Fruit fly (Drosophila melanogaster) whole organism, embryonic: Measurements from ENCODE around the gene CG15865.

ENCODE experiments used
- Atf3 ChIP-seq: fragments of 200-800 bp; sonication (Bioruptor generic); optimal IDR thresholded peaks from 3 replicates; lab custom pipeline; 2016; ENCODE audit warnings: missing biosample characterization, missing genetic modification characterization
- Bdp1 ChIP-seq: fragments of 200-800 bp; sonication (Bioruptor generic); optimal IDR thresholded peaks from 3 replicates; lab custom pipeline; 2016; ENCODE audit warnings: missing biosample characterization, missing genetic modification characterization
- BtbVII ChIP-seq: fragments of 200-800 bp; sonication (Bioruptor generic); optimal IDR thresholded peaks from 3 replicates; lab custom pipeline; 2017; ENCODE audit warnings: missing biosample characterization, mild to moderate bottlenecking, missing genetic modification characterization
- C15 ChIP-seq: fragments of 200-800 bp; sonication (Bioruptor generic); IDR thresholded peaks from 3 replicates; pipeline ENCODE4 v1.3.6; 2022; ENCODE audit warnings: missing biosample characterization, missing genetic modification characterization
- CG10366 ChIP-seq: fragments of 200-800 bp; sonication (Bioruptor generic); IDR thresholded peaks from 2 replicates; pipeline ENCODE4 v1.3.6; 2022; ENCODE audit warnings: missing biosample characterization, missing genetic modification characterization
- CG11456 ChIP-seq: fragments of 200-800 bp; sonication (Bioruptor generic); IDR thresholded peaks from 3 replicates; pipeline ENCODE4 v1.3.6; 2022; ENCODE audit warnings: missing biosample characterization, missing genetic modification characterization
- CG12659 ChIP-seq: fragments of 200-800 bp; sonication (Bioruptor generic); optimal IDR thresholded peaks from 3 replicates; lab custom pipeline; 2017; ENCODE audit warnings: mild to moderate bottlenecking, missing biosample characterization, missing genetic modification reagents, missing genetic modification characterization
- CG1602 ChIP-seq: fragments of 200-800 bp; sonication (Bioruptor generic); optimal IDR thresholded peaks from 3 replicates; lab custom pipeline; 2016; ENCODE audit warnings: missing biosample characterization, missing genetic modification characterization
- CG16779 ChIP-seq: fragments of 200-800 bp; sonication (Bioruptor generic); IDR thresholded peaks from 2 replicates; pipeline ENCODE4 v1.3.6; 2022; ENCODE audit warnings: missing biosample characterization, missing genetic modification characterization
- CG18476 ChIP-seq: fragments of 200-800 bp; sonication (Bioruptor generic); optimal IDR thresholded peaks from 2 replicates; lab custom pipeline; 2016; ENCODE audit warnings: missing biosample characterization, mild to moderate bottlenecking, missing genetic modification characterization
- CG2678 ChIP-seq: fragments of 200-800 bp; sonication (Bioruptor generic); optimal IDR thresholded peaks from 3 replicates; lab custom pipeline; 2019; ENCODE audit warnings: missing biosample characterization, mild to moderate bottlenecking, missing genetic modification characterization, moderate library complexity
- CG3281 ChIP-seq: fragments of 200-800 bp; sonication (Bioruptor generic); optimal IDR thresholded peaks from 3 replicates; lab custom pipeline; 2017; ENCODE audit warnings: missing biosample characterization, mild to moderate bottlenecking, missing genetic modification characterization
- CG3838 ChIP-seq: fragments of 200-800 bp; sonication (Bioruptor generic); optimal IDR thresholded peaks from 3 replicates; lab custom pipeline; 2016; ENCODE audit warnings: missing biosample characterization, missing genetic modification characterization
- CG42726 ChIP-seq: fragments of 200-800 bp; sonication (Bioruptor generic); IDR thresholded peaks from 2 replicates; pipeline ENCODE4 v1.3.6; 2022; ENCODE audit warnings: missing biosample characterization, missing genetic modification characterization; ENCODE audit not compliant: partially characterized antibody
- CG6683 ChIP-seq: fragments of 200-800 bp; sonication (Bioruptor generic); optimal IDR thresholded peaks from 2 replicates; lab custom pipeline; 2017; ENCODE audit warnings: missing biosample characterization, mild to moderate bottlenecking, missing genetic modification characterization, missing genetic modification reagents
- CG7357 ChIP-seq: fragments of 200-800 bp; sonication (Bioruptor generic); IDR thresholded peaks from 3 replicates; pipeline ENCODE4 v1.3.6; 2022; ENCODE audit warnings: missing biosample characterization, missing genetic modification characterization
- CG8478 ChIP-seq: fragments of >200 bp; optimal IDR thresholded peaks from 2 replicates; lab custom pipeline; 2018
- CTCF ChIP-seq: fragments of 200-800 bp; sonication (Bioruptor generic); optimal IDR thresholded peaks from 2 replicates; lab custom pipeline; 2017; ENCODE audit warnings: missing biosample characterization, mild to moderate bottlenecking, missing genetic modification characterization, moderate library complexity
- CrebB ChIP-seq: fragments of 200-800 bp; sonication (Bioruptor generic); optimal IDR thresholded peaks from 3 replicates; lab custom pipeline; 2018; ENCODE audit warnings: missing biosample characterization, mild to moderate bottlenecking, missing genetic modification characterization
- D ChIP-seq, 2 experiments: fragments of 200-800 bp in 1 of 2; fragments of >200 bp in 1 of 2; sonication (Bioruptor generic) in 1 of 2; optimal IDR thresholded peaks; 2 replicates in 1 of 2; 3 replicates in 1 of 2; lab custom pipeline; 2017; ENCODE audit warnings: mild to moderate bottlenecking in 1 of 2, missing biosample characterization in 1 of 2, missing genetic modification characterization in 1 of 2, missing genetic modification reagents in 1 of 2
- Dp ChIP-seq: fragments of 200-800 bp; sonication (Bioruptor generic); optimal IDR thresholded peaks from 2 replicates; lab custom pipeline; 2018; ENCODE audit warnings: missing biosample characterization, mild to moderate bottlenecking, missing genetic modification characterization, moderate library complexity
- Drgx ChIP-seq: fragments of 200-800 bp; sonication (Bioruptor generic); IDR thresholded peaks from 2 replicates; pipeline ENCODE4 v1.3.6; 2022; ENCODE audit warnings: missing biosample characterization, missing genetic modification characterization
- Ets65A ChIP-seq: fragments of 200-800 bp; sonication (Bioruptor generic); peaks from one replicate; lab custom pipeline; 2016; ENCODE audit warnings: missing biosample characterization, missing genetic modification characterization
- Fer1 ChIP-seq: fragments of 200-800 bp; sonication (Bioruptor generic); optimal IDR thresholded peaks from 2 replicates; lab custom pipeline; 2017; ENCODE audit warnings: missing biosample characterization, mild to moderate bottlenecking, missing genetic modification characterization
- Kr ChIP-seq: fragments of 200-800 bp; sonication (Bioruptor generic); optimal IDR thresholded peaks from 2 replicates; lab custom pipeline; 2017; ENCODE audit warnings: missing biosample characterization, mild to moderate bottlenecking, missing genetic modification characterization
- Mes4 ChIP-seq: fragments of 200-800 bp; sonication (Bioruptor generic); optimal IDR thresholded peaks from 2 replicates; lab custom pipeline; 2016; ENCODE audit warnings: missing biosample characterization, missing genetic modification characterization
- Ravus ChIP-seq: fragments of 200-800 bp; sonication (Bioruptor generic); IDR thresholded peaks from 2 replicates; pipeline ENCODE4 v1.3.6; 2022; ENCODE audit warnings: missing biosample characterization, missing genetic modification characterization
- Rfx ChIP-seq: fragments of 200-800 bp; sonication (Bioruptor generic); IDR thresholded peaks from 2 replicates; pipeline ENCODE4 v1.3.6; 2022; ENCODE audit warnings: missing biosample characterization, missing genetic modification characterization
- Sin3A ChIP-seq: fragments of >200 bp; optimal IDR thresholded peaks from 2 replicates; lab custom pipeline; 2018
- Ssrp ChIP-seq: fragments of 200-800 bp; sonication (Bioruptor generic); optimal IDR thresholded peaks from 2 replicates; lab custom pipeline; 2018; ENCODE audit warnings: missing biosample characterization, mild to moderate bottlenecking, missing genetic modification characterization, moderate library complexity
- al ChIP-seq: fragments of 200-800 bp; sonication (Bioruptor generic); IDR thresholded peaks from 2 replicates; pipeline ENCODE4 v1.3.6; 2022; ENCODE audit warnings: missing biosample characterization, missing genetic modification characterization
- bowl ChIP-seq: fragments of 200-800 bp; sonication (Bioruptor generic); IDR thresholded peaks from 2 replicates; pipeline ENCODE4 v1.3.6; 2022; ENCODE audit warnings: missing biosample characterization, missing genetic modification characterization
- chinmo ChIP-seq: fragments of 200-800 bp; sonication (Bioruptor generic); IDR thresholded peaks from 4 replicates; pipeline ENCODE4 v1.3.6; 2022; ENCODE audit warnings: missing biosample characterization, missing genetic modification characterization; ENCODE audit not compliant: partially characterized antibody
- da ChIP-seq: fragments of 200-800 bp; sonication (Bioruptor generic); optimal IDR thresholded peaks from 2 replicates; lab custom pipeline; 2016; ENCODE audit warnings: missing biosample characterization, missing genetic modification characterization
- dimm ChIP-seq: fragments of 200-800 bp; sonication (Bioruptor generic); IDR thresholded peaks from 2 replicates; pipeline ENCODE4 v1.3.6; 2022; ENCODE audit warnings: missing biosample characterization, missing genetic modification characterization
- grau ChIP-seq: fragments of 200-800 bp; optimal IDR thresholded peaks from 3 replicates; lab custom pipeline; 2019; ENCODE audit warnings: missing biosample characterization, mild to moderate bottlenecking, missing genetic modification characterization, moderate library complexity
- gsb ChIP-seq: fragments of 200-800 bp; sonication (Bioruptor generic); IDR thresholded peaks from 2 replicates; pipeline ENCODE4 v1.3.6; 2022; ENCODE audit warnings: missing biosample characterization, missing genetic modification characterization
- hth ChIP-seq: fragments of >200 bp; optimal IDR thresholded peaks from 2 replicates; lab custom pipeline; 2017; ENCODE audit warnings: inconsistent platforms
- jing ChIP-seq: fragments of 200-800 bp; sonication (Bioruptor generic); optimal IDR thresholded peaks from 2 replicates; lab custom pipeline; 2018; ENCODE audit warnings: missing biosample characterization, mild to moderate bottlenecking, missing genetic modification characterization
- kay ChIP-seq: fragments of 200-800 bp; sonication (Bioruptor generic); optimal IDR thresholded peaks from 2 replicates; lab custom pipeline; 2016; ENCODE audit warnings: missing biosample characterization, missing genetic modification characterization
- lab ChIP-seq: fragments of 200-800 bp; sonication (Bioruptor generic); optimal IDR thresholded peaks from 3 replicates; lab custom pipeline; 2017; ENCODE audit warnings: missing biosample characterization, missing genetic modification characterization, mild to moderate bottlenecking, moderate library complexity, missing genetic modification reagents
- nom ChIP-seq: fragments of 200-800 bp; sonication (Bioruptor generic); optimal IDR thresholded peaks from 2 replicates; lab custom pipeline; 2017; ENCODE audit warnings: missing biosample characterization, missing genetic modification characterization, mild to moderate bottlenecking, moderate library complexity, missing genetic modification reagents
- phol ChIP-seq: fragments of 200-800 bp; sonication (Bioruptor generic); optimal IDR thresholded peaks from 3 replicates; lab custom pipeline; 2018; ENCODE audit warnings: missing biosample characterization, mild to moderate bottlenecking, missing genetic modification characterization, moderate library complexity
- pita ChIP-seq: fragments of 200-800 bp; sonication (Bioruptor generic); optimal IDR thresholded peaks from 2 replicates; lab custom pipeline; 2017; ENCODE audit warnings: missing biosample characterization, mild to moderate bottlenecking, missing genetic modification characterization
- ro ChIP-seq: fragments of 200-800 bp; sonication (Bioruptor generic); IDR thresholded peaks from 2 replicates; pipeline ENCODE4 v1.3.6; 2022; ENCODE audit warnings: missing biosample characterization, missing genetic modification characterization
- sd ChIP-seq: fragments of 200-800 bp; sonication (Bioruptor generic); optimal IDR thresholded peaks from 3 replicates; lab custom pipeline; 2018; ENCODE audit warnings: missing biosample characterization, mild to moderate bottlenecking, missing genetic modification characterization, moderate library complexity
- sisA ChIP-seq: fragments of 200-800 bp; sonication (Bioruptor generic); IDR thresholded peaks from 2 replicates; pipeline ENCODE4 v1.3.6; 2022; ENCODE audit warnings: missing biosample characterization, missing genetic modification characterization
- ssp ChIP-seq: fragments of 200-800 bp; sonication (Bioruptor generic); IDR thresholded peaks from 2 replicates; pipeline ENCODE4 v1.3.6; 2022; ENCODE audit warnings: missing biosample characterization, missing genetic modification characterization
- tgo ChIP-seq: fragments of 200-800 bp; sonication (Bioruptor generic); IDR thresholded peaks from 3 replicates; pipeline ENCODE4 v1.3.6; 2022; ENCODE audit warnings: missing biosample characterization, missing genetic modification characterization
- twi ChIP-seq: fragments of 200-800 bp; optimal IDR thresholded peaks from 2 replicates; lab custom pipeline; 2019; ENCODE audit warnings: missing biosample characterization, mild to moderate bottlenecking, missing genetic modification characterization, moderate library complexity
- vfl ChIP-seq: fragments of 200-800 bp; sonication (Bioruptor generic); optimal IDR thresholded peaks from 2 replicates; lab custom pipeline; 2016; ENCODE audit warnings: missing biosample characterization, missing genetic modification characterization
- z ChIP-seq: fragments of 200-800 bp; sonication (Bioruptor generic); IDR thresholded peaks from 3 replicates; pipeline ENCODE4 v1.3.6; 2022; ENCODE audit warnings: missing biosample characterization, missing genetic modification characterization

The CG15865 gene

dm6 chrX:16691440-16691839 lies 27.2 kb upstream of the CG15865 start (continued):
- TF ChIP-seq CG1602 (GFP tag; lab: Kevin White, UChicago), result peak; percentile 76
- peak; percentile 97 for TF ChIP-seq Ets65A (GFP tag; lab: Kevin White, UChicago)
- peak; percentile 90 for TF ChIP-seq Drgx (GFP tag; lab: Robert Waterston, UW)
- peak; percentile 74 for TF ChIP-seq CrebB (tag; lab: Kevin White, UChicago)
- TF ChIP-seq CTCF, result peak; percentile 49
- peak; percentile 73 for TF ChIP-seq Bdp1 (GFP tag; lab: Kevin White, UChicago)
- peak; percentile 69 for TF ChIP-seq sd
- TF ChIP-seq C15 (GFP tag; lab: Robert Waterston, UW), result peak; percentile 53; the same call in 1 of the 3 replicates
- TF ChIP-seq tgo (GFP tag; lab: Robert Waterston, UW), result peak; percentile 82
- TF ChIP-seq CG10366 (GFP tag; lab: Robert Waterston, UW), result peak; percentile 87
- TF ChIP-seq jing, result peak; percentile 89
- TF ChIP-seq ro (GFP tag; lab: Robert Waterston, UW), result peak; percentile 59
- no peak for TF ChIP-seq Sin3A (lab: Kevin White, UChicago)
- TF ChIP-seq grau (tag; lab: Kevin White, UChicago), result peak; percentile 79
- peak; percentile 59 for TF ChIP-seq CG3838 (GFP tag; lab: Kevin White, UChicago)
- peak; percentile 69; the same call in 2 of the 3 replicates for TF ChIP-seq z (GFP tag; lab: Robert Waterston, UW)
- no peak for TF ChIP-seq Dp
- TF ChIP-seq D (optimal IDR thresholded peaks at IDR 0.05; lab: Kevin White, UChicago), result no peak
- peak; percentile 88 for TF ChIP-seq D (GFP tag; optimal IDR thresholded peaks at IDR 0.05; lab: Kevin White, UChicago)
- TF ChIP-seq Fer1 (GFP tag; lab: Kevin White, UChicago), result peak; percentile 65
- peak; percentile 37; the same call in 1 of the 2 replicates for TF ChIP-seq Ravus
- peak; percentile 76 for TF ChIP-seq ssp
- peak; percentile 84 for TF ChIP-seq phol (tag; lab: Kevin White, UChicago)
- peak; percentile 67 for TF ChIP-seq kay (GFP tag; lab: Kevin White, UChicago)
- TF ChIP-seq hth (lab: Kevin White, UChicago), result no peak
- no peak for TF ChIP-seq CG8478 (lab: Kevin White, UChicago)
- peak; percentile 81 for TF ChIP-seq bowl (GFP tag; lab: Robert Waterston, UW)
- peak; percentile 63 for TF ChIP-seq al
- peak; percentile 29 for TF ChIP-seq da (GFP tag; lab: Kevin White, UChicago)
- peak; percentile 61; the same call in 1 of the 2 replicates for TF ChIP-seq gsb (GFP tag; lab: Robert Waterston, UW)
- peak; percentile 32 for TF ChIP-seq vfl
- TF ChIP-seq sisA (GFP tag; lab: Robert Waterston, UW), result peak; percentile 85
- TF ChIP-seq Rfx (GFP tag; lab: Robert Waterston, UW), result peak; percentile 78
- peak; percentile 43 for TF ChIP-seq BtbVII (GFP tag; lab: Kevin White, UChicago)
- no peak for TF ChIP-seq chinmo (GFP tag; lab: Robert Waterston, UW)
- TF ChIP-seq CG16779 (GFP tag; lab: Robert Waterston, UW), result peak; percentile 67; the same call in 1 of the 2 replicates
- peak; percentile 85 for TF ChIP-seq lab (GFP tag; lab: Kevin White, UChicago)
- TF ChIP-seq CG3281 (GFP tag; lab: Kevin White, UChicago), result peak; percentile 52
- peak; percentile 80 for TF ChIP-seq dimm (GFP tag; lab: Robert Waterston, UW)
- peak; percentile 82 for TF ChIP-seq Atf3 (GFP tag; lab: Kevin White, UChicago)
- TF ChIP-seq CG42726 (GFP tag; lab: Robert Waterston, UW), result no peak
- peak; percentile 86 for TF ChIP-seq Mes4
- no peak for TF ChIP-seq nom (GFP tag; lab: Kevin White, UChicago)
- TF ChIP-seq CG11456 (GFP tag; lab: Robert Waterston, UW), result peak; percentile 83
- peak; percentile 84 for TF ChIP-seq CG2678 (tag; lab: Kevin White, UChicago)
- peak; percentile 68 for TF ChIP-seq twi (tag; lab: Kevin White, UChicago)
- TF ChIP-seq CG18476 (GFP tag; lab: Kevin White, UChicago), result peak; percentile 69
- TF ChIP-seq CG12659 (GFP tag; lab: Kevin White, UChicago), result peak; percentile 76
- peak; percentile 76 for TF ChIP-seq CG7357 (GFP tag; lab: Robert Waterston, UW)
- TF ChIP-seq pita (GFP tag; lab: Kevin White, UChicago), result no peak
- no peak for TF ChIP-seq Kr
- peak; percentile 86 for TF ChIP-seq Ssrp (tag; lab: Kevin White, UChicago)
- TF ChIP-seq CG6683 (GFP tag; lab: Kevin White, UChicago), result peak; percentile 25
